Worm (Caenorhabditis elegans) whole organism, mixed stage, embryonic: Measurements from ENCODE around the gene orc-1.

ENCODE experiments used
- M03D4.4 ChIP-seq: sonication (generic microtip); optimal IDR thresholded peaks from 2 replicates; lab custom pipeline; 2017; ENCODE audit warnings: mild to moderate bottlenecking, missing genetic modification characterization, missing compliant biosample characterization
- blmp-1 ChIP-seq: fragments of 150-350 bp; optimal IDR thresholded peaks from 2 replicates; lab custom pipeline; 2014; ENCODE audit warnings: missing biosample characterization, missing genetic modification characterization
- ceh-43 ChIP-seq: fragments of 200-800 bp; sonication (Bioruptor generic); optimal IDR thresholded peaks from 2 replicates; lab custom pipeline; 2018; ENCODE audit warnings: mild to moderate bottlenecking, missing genetic modification characterization, moderate library complexity, missing compliant biosample characterization
- ceh-83 ChIP-seq: fragments of 200-800 bp; sonication (Bioruptor generic); optimal IDR thresholded peaks from 2 replicates; lab custom pipeline; 2018; ENCODE audit warnings: mild to moderate bottlenecking, missing genetic modification characterization, missing compliant biosample characterization
- ces-1 ChIP-seq: fragments of 150-350 bp; optimal IDR thresholded peaks from 2 replicates; lab custom pipeline; 2014; ENCODE audit warnings: missing biosample characterization, missing genetic modification reagents, missing genetic modification characterization
- cnd-1 ChIP-seq: fragments of 200-800 bp; sonication (Bioruptor generic); optimal IDR thresholded peaks from 2 replicates; lab custom pipeline; 2018; ENCODE audit warnings: mild to moderate bottlenecking, missing genetic modification characterization, missing compliant biosample characterization
- drap-1 ChIP-seq: fragments of 200-800 bp; sonication (Bioruptor generic); optimal IDR thresholded peaks from 3 replicates; lab custom pipeline; 2018; ENCODE audit warnings: mild to moderate bottlenecking, missing genetic modification characterization, missing compliant biosample characterization
- flh-1 ChIP-seq: fragments of 200-800 bp; sonication (Bioruptor generic); optimal IDR thresholded peaks from 2 replicates; lab custom pipeline; 2018; ENCODE audit warnings: mild to moderate bottlenecking, missing genetic modification characterization, moderate library complexity, missing compliant biosample characterization
- ham-2 ChIP-seq: fragments of 200-800 bp; sonication (Bioruptor generic); optimal IDR thresholded peaks from 2 replicates; lab custom pipeline; 2018; ENCODE audit warnings: mild to moderate bottlenecking, missing genetic modification characterization, missing compliant biosample characterization
- hlh-1 ChIP-seq: fragments of 150-350 bp; optimal IDR thresholded peaks from 2 replicates; lab custom pipeline; 2014; ENCODE audit warnings: missing biosample characterization, missing genetic modification reagents, missing genetic modification characterization
- lin-13 ChIP-seq: fragments of 150-350 bp; optimal IDR thresholded peaks from 2 replicates; lab custom pipeline; 2014; ENCODE audit warnings: missing biosample characterization, missing genetic modification characterization
- lin-32 ChIP-seq: fragments of 200-800 bp; sonication (Bioruptor generic); optimal IDR thresholded peaks from 2 replicates; lab custom pipeline; 2018; ENCODE audit warnings: mild to moderate bottlenecking, missing genetic modification characterization, missing compliant biosample characterization
- lsy-2 ChIP-seq: fragments of 150-350 bp; optimal IDR thresholded peaks from 2 replicates; lab custom pipeline; 2014; ENCODE audit warnings: missing biosample characterization, missing genetic modification characterization
- mls-2 ChIP-seq: sonication (generic microtip); optimal IDR thresholded peaks from 2 replicates; lab custom pipeline; 2016; ENCODE audit warnings: mild to moderate bottlenecking, missing genetic modification characterization, moderate library complexity, missing compliant biosample characterization
- nhr-12 ChIP-seq: fragments of 150-350 bp; optimal IDR thresholded peaks from 2 replicates; lab custom pipeline; 2014; ENCODE audit warnings: missing biosample characterization, missing genetic modification characterization
- nhr-2 ChIP-seq: fragments of 150-350 bp; optimal IDR thresholded peaks from 2 replicates; lab custom pipeline; 2014; ENCODE audit warnings: missing biosample characterization, missing genetic modification characterization
- nhr-237 ChIP-seq: fragments of 150-350 bp; optimal IDR thresholded peaks from 2 replicates; lab custom pipeline; 2014; ENCODE audit warnings: missing biosample characterization, missing genetic modification characterization
- nhr-28 ChIP-seq: fragments of 150-350 bp; optimal IDR thresholded peaks from 2 replicates; lab custom pipeline; 2014; ENCODE audit warnings: missing biosample characterization, missing genetic modification characterization
- pha-4 ChIP-seq: fragments of 150-350 bp; optimal IDR thresholded peaks from 2 replicates; lab custom pipeline; 2018; ENCODE audit warnings: missing biosample characterization, missing genetic modification reagents, missing genetic modification characterization
- sem-2 ChIP-seq: fragments of 200-800 bp; sonication (Bioruptor generic); optimal IDR thresholded peaks from 2 replicates; lab custom pipeline; 2018; ENCODE audit warnings: mild to moderate bottlenecking, missing genetic modification characterization, missing compliant biosample characterization
- snpc-4 ChIP-seq: fragments of 150-350 bp; optimal IDR thresholded peaks from 2 replicates; lab custom pipeline; 2014; ENCODE audit warnings: missing biosample characterization, missing genetic modification characterization
- sptf-1 ChIP-seq: sonication (generic microtip); optimal IDR thresholded peaks from 2 replicates; lab custom pipeline; 2017; ENCODE audit warnings: mild to moderate bottlenecking, missing genetic modification characterization, moderate library complexity, missing compliant biosample characterization
- tbx-8 ChIP-seq: fragments of 200-800 bp; sonication (Bioruptor generic); optimal IDR thresholded peaks from 2 replicates; lab custom pipeline; 2018; ENCODE audit warnings: mild to moderate bottlenecking, missing genetic modification characterization, moderate library complexity, missing compliant biosample characterization
- unc-39 ChIP-seq: fragments of 150-350 bp; optimal IDR thresholded peaks from 2 replicates; lab custom pipeline; 2014; ENCODE audit warnings: missing biosample characterization, missing genetic modification characterization
- unc-62 ChIP-seq: fragments of 150-350 bp; optimal IDR thresholded peaks from 2 replicates; lab custom pipeline; 2014; ENCODE audit warnings: missing biosample characterization, missing genetic modification reagents, missing genetic modification characterization
- zip-8 ChIP-seq: fragments of 150-350 bp; optimal IDR thresholded peaks from 2 replicates; lab custom pipeline; 2014; ENCODE audit warnings: missing biosample characterization, missing genetic modification characterization
- ztf-11 ChIP-seq: fragments of 150-350 bp; optimal IDR thresholded peaks from 2 replicates; lab custom pipeline; 2014; ENCODE audit warnings: missing biosample characterization, missing genetic modification characterization

Gene orc-1

DNA sequence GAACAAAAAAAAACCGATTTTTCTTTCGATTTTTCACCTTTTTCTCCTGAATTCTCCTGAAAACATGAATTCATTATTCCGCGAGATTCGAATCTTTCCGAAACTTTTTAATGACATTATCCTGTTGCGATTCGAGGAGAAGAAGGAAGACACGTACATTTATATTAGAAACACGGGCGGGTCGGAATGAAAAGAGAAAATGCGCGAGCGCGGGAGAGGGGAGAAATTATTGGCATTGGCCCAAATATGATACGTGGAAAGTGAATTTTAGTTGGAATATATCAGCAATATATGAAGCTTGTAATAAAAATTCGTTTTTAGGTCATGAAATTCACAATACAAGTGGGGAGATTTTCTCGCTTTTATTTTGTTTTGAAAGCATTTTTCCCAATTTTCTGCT, 10.6 kb downstream of the orc-1 start:
- TF ChIP-seq zip-8 (tag; lab: Kevin White, UChicago) (peak; percentile 11), ceh-43 (GFP tag; lab: Kevin White, UChicago) (no peak), nhr-237 (tag; lab: Kevin White, UChicago) (no peak), unc-62 (GFP tag; lab: Kevin White, UChicago) (no peak), blmp-1 (tag; lab: Kevin White, UChicago) (peak; percentile 91), lin-13 (tag; lab: Kevin White, UChicago) (no peak)

DNA sequence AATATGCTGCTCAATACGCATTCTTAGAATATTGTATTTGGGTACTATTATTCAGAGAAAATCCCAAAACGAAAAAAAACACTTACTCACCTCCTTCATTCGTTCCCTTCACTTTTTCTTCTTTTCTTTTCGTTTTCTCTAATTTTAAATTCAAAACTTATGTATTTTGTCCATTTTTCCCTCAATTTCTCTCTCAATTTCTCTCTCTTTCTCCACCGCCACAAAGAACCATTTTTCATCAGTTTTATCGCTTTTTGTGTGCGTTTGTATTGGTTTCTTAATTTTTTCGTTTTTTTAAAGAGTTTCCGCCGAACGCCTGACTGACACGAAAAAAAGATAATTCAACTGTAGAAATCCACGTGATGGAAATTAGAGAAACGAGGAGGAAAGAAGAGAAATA, 11.8 kb downstream of the orc-1 start, which contains the start of gene cnt-2:
Gene cnt-2 (plus strand): TSS at position 301 of the 400 bp plus-strand sequence.
- TF ChIP-seq ham-2 (GFP tag; lab: Kevin White, UChicago) (no peak), ceh-43 (GFP tag; lab: Kevin White, UChicago) (no peak), mls-2 (tag; lab: Kevin White, UChicago) (no peak), lsy-2 (tag; lab: Kevin White, UChicago) (no peak), nhr-2 (tag; lab: Kevin White, UChicago) (no peak)

DNA sequence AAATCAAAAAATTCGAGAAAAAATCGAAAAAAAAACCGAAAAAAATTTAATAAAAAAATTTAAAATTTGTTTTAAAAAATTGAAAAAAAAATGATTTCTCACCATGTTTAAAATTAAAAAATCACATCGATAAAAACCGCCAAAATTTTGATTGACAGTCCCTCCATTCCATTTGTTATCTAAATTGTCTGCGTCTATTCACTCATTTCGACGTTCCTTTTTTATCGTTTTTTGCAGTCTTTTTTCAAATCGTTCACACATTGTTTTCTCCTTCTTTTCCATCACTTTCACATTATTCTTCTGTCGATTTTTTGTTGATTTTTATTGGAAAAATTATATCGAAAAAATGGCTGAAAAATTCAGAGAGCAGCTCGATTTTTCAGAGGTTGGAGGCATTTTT, 13.1 kb downstream of the orc-1 start:
- TF ChIP-seq lsy-2 (tag; lab: Kevin White, UChicago) (no peak), ztf-11 (tag; lab: Kevin White, UChicago) (no peak), unc-39 (tag; lab: Kevin White, UChicago) (no peak), sem-2 (no peak), ham-2 (GFP tag; lab: Kevin White, UChicago) (no peak), mls-2 (tag; lab: Kevin White, UChicago) (no peak), ces-1 (GFP tag; lab: Kevin White, UChicago) (no peak), ceh-43 (GFP tag; lab: Kevin White, UChicago) (no peak), nhr-28 (tag; lab: Kevin White, UChicago) (no peak), pha-4 (tag; lab: Kevin White, UChicago) (no peak), zip-8 (tag; lab: Kevin White, UChicago) (no peak), unc-62 (GFP tag; lab: Kevin White, UChicago) (no peak), snpc-4 (tag; lab: Kevin White, UChicago) (no peak), nhr-12 (tag; lab: Kevin White, UChicago) (no peak), tbx-8 (no peak)
- TF ChIP-seq, all 35 proteins: peak for 0

DNA sequence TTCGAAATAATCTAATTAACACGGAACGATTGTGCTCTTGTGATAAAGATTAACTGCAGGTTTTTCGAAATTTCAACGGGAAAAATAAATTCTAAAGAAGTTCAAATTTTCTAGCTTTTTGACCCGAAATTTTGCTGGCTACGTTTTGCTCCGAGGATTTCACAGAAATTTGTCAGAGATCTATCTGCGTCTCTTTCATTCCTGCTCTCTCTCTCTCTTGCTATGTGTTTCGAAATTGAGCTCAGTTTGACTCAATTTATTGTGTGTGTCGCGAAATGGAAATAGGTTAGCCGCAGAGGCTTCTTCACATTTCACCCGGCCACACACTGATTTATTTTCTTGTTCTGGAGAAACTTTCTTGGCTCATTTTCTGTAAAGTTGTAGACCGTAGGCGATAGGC, 14.7 kb downstream of the orc-1 start:
- TF ChIP-seq flh-1, result no peak
- peak; percentile 68 for TF ChIP-seq ces-1 (GFP tag; lab: Kevin White, UChicago)

DNA sequence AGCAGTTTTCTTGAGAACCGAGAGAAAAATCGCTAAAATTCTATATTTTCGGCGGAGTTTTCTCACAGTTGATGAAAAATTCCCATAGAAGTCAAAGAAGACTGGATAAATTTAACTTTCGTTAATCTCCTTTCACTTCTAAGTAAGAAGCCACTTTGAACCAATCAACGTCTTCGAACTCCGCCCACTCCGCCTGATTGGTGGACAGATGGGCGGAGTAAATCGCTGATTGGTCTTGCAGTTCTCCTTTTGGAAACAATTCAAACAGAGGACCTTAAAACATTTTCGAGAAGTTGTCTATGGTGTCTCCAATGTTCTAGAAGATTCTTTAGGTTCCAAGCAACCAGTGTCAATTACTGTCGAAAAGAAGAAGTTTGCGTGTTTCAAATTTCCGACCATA, 15.5 kb downstream of the orc-1 start:
- TF ChIP-seq nhr-2 (tag; lab: Kevin White, UChicago), result no peak
- TF ChIP-seq M03D4.4 (tag; lab: Kevin White, UChicago), result peak; percentile 1
- TF ChIP-seq tbx-8, result no peak
- TF ChIP-seq snpc-4 (tag; lab: Kevin White, UChicago), result no peak
- no peak for TF ChIP-seq sptf-1
- TF ChIP-seq ceh-83, result no peak
- TF ChIP-seq sem-2, result no peak
- no peak for TF ChIP-seq ham-2 (GFP tag; lab: Kevin White, UChicago)

DNA sequence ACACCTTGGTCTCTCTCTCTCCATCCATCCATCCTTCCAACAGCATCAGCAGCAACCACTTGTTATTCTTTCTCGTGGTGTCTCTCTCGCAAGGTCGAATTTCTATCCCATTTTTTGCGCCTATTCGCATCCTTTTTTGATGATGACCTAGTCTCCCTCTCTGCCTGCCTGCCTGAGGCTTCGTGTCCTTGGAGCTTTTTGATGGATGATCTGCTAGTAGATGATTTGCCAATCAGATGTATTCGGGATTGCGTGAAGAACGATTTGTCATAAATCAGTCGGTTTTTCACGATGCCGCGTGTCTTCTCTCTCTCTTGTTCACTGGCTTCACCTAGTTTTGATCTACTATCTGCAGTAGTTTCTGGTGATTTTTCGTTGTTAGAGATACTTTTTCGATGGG, 18.4 kb downstream of the orc-1 start:
- TF ChIP-seq nhr-12 (tag; lab: Kevin White, UChicago), result no peak
- TF ChIP-seq ham-2 (GFP tag; lab: Kevin White, UChicago), result peak; percentile 50

DNA sequence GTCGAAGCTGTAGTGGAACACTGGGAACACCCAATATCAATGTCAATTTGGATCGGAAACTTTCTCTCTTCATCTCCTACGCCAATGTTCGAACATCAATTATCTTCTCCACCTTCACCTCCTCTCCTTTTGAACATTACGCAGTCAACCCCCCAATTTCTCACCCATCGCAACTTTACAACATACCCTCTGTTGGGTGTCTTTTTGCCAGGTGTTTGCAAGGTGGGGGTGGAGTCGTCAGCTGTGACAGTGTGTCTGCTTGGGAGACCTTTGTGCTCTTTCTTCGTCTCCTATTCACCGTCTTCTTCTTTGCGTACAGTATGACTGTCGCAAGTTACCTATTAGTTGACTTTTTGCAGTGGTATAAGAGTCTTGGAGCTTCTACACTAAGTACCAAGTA, 23.7 kb downstream of the orc-1 start:
- TF ChIP-seq hlh-1 (peak; percentile 96), drap-1 (no peak)

DNA sequence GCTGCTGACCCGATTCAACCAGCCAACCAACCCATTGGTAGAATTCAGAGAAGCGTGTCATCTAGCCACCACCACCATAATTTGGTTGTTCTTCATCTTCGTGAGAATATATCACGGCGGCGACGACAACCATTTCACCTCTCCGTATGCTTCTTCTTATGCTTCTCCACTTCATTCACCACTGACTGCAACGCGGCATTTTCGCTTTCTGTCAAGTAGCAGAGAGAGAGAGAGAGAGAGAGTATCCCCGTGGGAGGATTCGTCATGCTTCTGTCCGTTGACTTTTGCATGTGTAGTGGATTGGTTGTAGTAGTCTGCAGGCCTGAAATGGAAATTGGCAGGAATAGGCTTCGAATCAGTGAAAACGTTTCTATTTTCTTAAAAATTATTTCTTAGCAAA, 29.0 kb downstream of the orc-1 start:
- TF ChIP-seq nhr-237 (tag; lab: Kevin White, UChicago) (no peak), cnd-1 (tag; lab: Kevin White, UChicago) (no peak), sptf-1 (no peak), ham-2 (GFP tag; lab: Kevin White, UChicago) (peak; percentile 10), lin-32 (GFP tag; lab: Kevin White, UChicago) (no peak), unc-39 (tag; lab: Kevin White, UChicago) (no peak), ceh-83 (peak; percentile 42), blmp-1 (tag; lab: Kevin White, UChicago) (peak; percentile 70), lin-13 (tag; lab: Kevin White, UChicago) (no peak), tbx-8 (no peak)
